Worm (Caenorhabditis elegans) whole organism, early embryonic: ENCODE measurements around the gene cyp-44A1.

Experiments
- B0310.2 ChIP-seq: sonication (generic microtip); optimal IDR thresholded peaks from 2 replicates; lab custom pipeline; 2016; ENCODE audit warnings: mild to moderate bottlenecking, missing genetic modification characterization, missing compliant biosample characterization
- F13C5.2 ChIP-seq: sonication (generic microtip); optimal IDR thresholded peaks from 2 replicates; lab custom pipeline; 2017; ENCODE audit warnings: mild to moderate bottlenecking, missing genetic modification characterization, inconsistent platforms, missing compliant biosample characterization
- aly-1 ChIP-seq: sonication (generic microtip); optimal IDR thresholded peaks from 2 replicates; lab custom pipeline; 2016; ENCODE audit warnings: missing genetic modification characterization, missing compliant biosample characterization
- ama-1 ChIP-seq: fragments of 150-350 bp; optimal IDR thresholded peaks from 2 replicates; lab custom pipeline; 2014
- ceh-13 ChIP-seq: fragments of 200-800 bp; sonication (Bioruptor generic); optimal IDR thresholded peaks from 2 replicates; lab custom pipeline; 2018; ENCODE audit warnings: mild to moderate bottlenecking, missing genetic modification characterization, missing compliant biosample characterization
- ceh-36 ChIP-seq: sonication (generic microtip); optimal IDR thresholded peaks from 2 replicates; lab custom pipeline; 2016; ENCODE audit warnings: missing genetic modification characterization, inconsistent platforms, missing compliant biosample characterization
- ets-7 ChIP-seq: sonication (generic microtip); optimal IDR thresholded peaks from 2 replicates; lab custom pipeline; 2016; ENCODE audit warnings: missing genotype, missing genetic modification characterization, missing compliant biosample characterization
- flt-1 ChIP-seq: fragments of 200-800 bp; sonication (Bioruptor generic); IDR thresholded peaks from 2 replicates; pipeline ENCODE4 v1.3.6; 2022; ENCODE audit warnings: missing genetic modification characterization, missing compliant biosample characterization
- hmbx-1 ChIP-seq: sonication (generic microtip); optimal IDR thresholded peaks from 2 replicates; lab custom pipeline; 2016; ENCODE audit warnings: mild to moderate bottlenecking, missing genetic modification characterization, missing compliant biosample characterization
- hmg-4 ChIP-seq: fragments of 200-800 bp; sonication (Bioruptor generic); optimal IDR thresholded peaks from 2 replicates; lab custom pipeline; 2018; ENCODE audit warnings: mild to moderate bottlenecking, missing genetic modification characterization, missing compliant biosample characterization
- hnd-1 ChIP-seq: sonication (generic microtip); optimal IDR thresholded peaks from 2 replicates; lab custom pipeline; 2016; ENCODE audit warnings: missing genetic modification characterization, missing compliant biosample characterization
- pes-1 ChIP-seq: fragments of 200-800 bp; sonication (Bioruptor generic); IDR thresholded peaks from 2 replicates; pipeline ENCODE4 v1.3.6; 2022; ENCODE audit warnings: missing genetic modification reagents, missing genetic modification characterization, missing compliant biosample characterization
- scrt-1 ChIP-seq: fragments of 200-800 bp; sonication (Bioruptor generic); IDR thresholded peaks from 2 replicates; pipeline ENCODE4 v1.3.6; 2022; ENCODE audit warnings: missing genetic modification characterization, missing compliant biosample characterization
- sea-1 ChIP-seq: fragments of 200-800 bp; sonication (Bioruptor generic); conservative IDR thresholded peaks from 2 replicates; pipeline ENCODE4 v1.3.6; 2022; ENCODE audit warnings: missing genetic modification characterization, missing compliant biosample characterization
- tbx-11 ChIP-seq: fragments of 200-800 bp; sonication (Bioruptor generic); IDR thresholded peaks from 2 replicates; pipeline ENCODE4 v1.3.6; 2022; ENCODE audit warnings: missing genetic modification characterization, missing compliant biosample characterization
- tbx-37 ChIP-seq: fragments of 200-800 bp; sonication (Bioruptor generic); conservative IDR thresholded peaks from 2 replicates; pipeline ENCODE4 v1.3.6; 2022; ENCODE audit warnings: missing genetic modification reagents, missing genetic modification characterization, missing compliant biosample characterization
- tra-4 ChIP-seq: sonication (generic microtip); optimal IDR thresholded peaks from 2 replicates; lab custom pipeline; 2017; ENCODE audit warnings: missing genetic modification characterization, missing compliant biosample characterization

The cyp-44A1 gene

DNA sequence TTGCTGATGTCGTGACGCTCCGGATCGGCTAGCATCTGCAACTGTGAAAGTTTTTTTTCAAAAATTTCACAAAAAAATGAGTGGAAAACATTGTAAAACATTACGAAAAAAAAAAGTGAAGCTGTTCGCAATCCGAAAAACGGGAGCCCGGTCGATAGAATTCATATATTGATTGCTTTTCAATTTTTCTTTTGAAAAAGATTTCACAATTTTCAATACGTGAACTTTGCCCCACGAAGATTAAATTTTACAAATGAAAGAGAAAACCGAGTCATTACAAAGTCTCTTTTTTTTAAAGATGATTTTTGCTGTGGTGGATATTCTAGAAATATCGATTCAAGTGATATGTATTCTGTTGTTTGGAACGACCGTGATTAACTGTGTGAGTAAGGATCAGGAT is 9.4 kb upstream of the cyp-44A1 start, which contains the start of gene F12A10.6:
Gene F12A10.6, minus strand, starts transcription at position 101 of the 400 bp plus-strand sequence.
- TF ChIP-seq hmbx-1, result no peak
- no peak for TF ChIP-seq pes-1 (GFP tag; lab: Robert Waterston, UW)
- no peak for TF ChIP-seq sea-1 (GFP tag; lab: Robert Waterston, UW)
- no peak for TF ChIP-seq ceh-36 (tag; lab: Kevin White, UChicago)
- no peak for TF ChIP-seq ama-1 (lab: Kevin White, UChicago)
- TF ChIP-seq aly-1 (tag; lab: Kevin White, UChicago), result no peak
- TF ChIP-seq hmg-4 (GFP tag; lab: Kevin White, UChicago), result no peak
- no peak for TF ChIP-seq tbx-37 (GFP tag; lab: Robert Waterston, UW)
- TF ChIP-seq scrt-1, result no peak
- TF ChIP-seq flt-1, result no peak
- TF ChIP-seq tbx-11 (GFP tag; lab: Robert Waterston, UW), result no peak
- TF ChIP-seq ets-7, result no peak
- no peak for TF ChIP-seq hnd-1 (tag; lab: Kevin White, UChicago)
- TF ChIP-seq F13C5.2 (tag; lab: Kevin White, UChicago), result no peak
- no peak for TF ChIP-seq B0310.2 (tag; lab: Kevin White, UChicago)
- TF ChIP-seq ceh-13 (GFP tag; lab: Kevin White, UChicago), result no peak
- no peak for TF ChIP-seq tra-4 (tag; lab: Kevin White, UChicago)

DNA sequence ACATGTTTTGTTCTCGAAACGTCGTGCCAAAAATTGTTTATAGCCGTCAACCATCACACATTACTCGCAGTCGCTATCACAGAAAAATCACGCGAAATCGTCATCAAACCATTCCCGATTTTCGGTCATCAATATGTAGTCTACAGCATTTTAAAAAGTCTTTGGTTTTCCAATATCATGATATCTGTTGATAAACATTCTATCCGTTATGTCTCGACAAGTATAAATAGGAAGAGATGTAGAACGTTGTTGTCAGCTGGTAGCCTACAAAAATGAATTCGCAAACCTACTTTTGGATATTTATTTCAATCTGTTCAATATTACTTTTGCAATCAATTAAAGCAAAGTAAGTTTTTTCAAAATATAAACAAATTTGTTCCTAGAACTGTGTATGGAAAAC is 7.5 kb upstream of the cyp-44A1 start, which contains the start of gene F12A10.1:
Gene F12A10.1, plus strand, starts transcription at position 166 of the 400 bp plus-strand sequence.
- TF ChIP-seq pes-1 (GFP tag; lab: Robert Waterston, UW) (no peak), ama-1 (lab: Kevin White, UChicago) (no peak), aly-1 (tag; lab: Kevin White, UChicago) (no peak), ceh-36 (tag; lab: Kevin White, UChicago) (no peak), hnd-1 (tag; lab: Kevin White, UChicago) (no peak), F13C5.2 (tag; lab: Kevin White, UChicago) (no peak), ceh-13 (GFP tag; lab: Kevin White, UChicago) (no peak), tbx-37 (GFP tag; lab: Robert Waterston, UW) (no peak), hmg-4 (GFP tag; lab: Kevin White, UChicago) (no peak), flt-1 (no peak), scrt-1 (no peak), tra-4 (tag; lab: Kevin White, UChicago) (no peak), sea-1 (GFP tag; lab: Robert Waterston, UW) (no peak), hmbx-1 (no peak), ets-7 (no peak), B0310.2 (tag; lab: Kevin White, UChicago) (no peak), tbx-11 (GFP tag; lab: Robert Waterston, UW) (no peak)

DNA sequence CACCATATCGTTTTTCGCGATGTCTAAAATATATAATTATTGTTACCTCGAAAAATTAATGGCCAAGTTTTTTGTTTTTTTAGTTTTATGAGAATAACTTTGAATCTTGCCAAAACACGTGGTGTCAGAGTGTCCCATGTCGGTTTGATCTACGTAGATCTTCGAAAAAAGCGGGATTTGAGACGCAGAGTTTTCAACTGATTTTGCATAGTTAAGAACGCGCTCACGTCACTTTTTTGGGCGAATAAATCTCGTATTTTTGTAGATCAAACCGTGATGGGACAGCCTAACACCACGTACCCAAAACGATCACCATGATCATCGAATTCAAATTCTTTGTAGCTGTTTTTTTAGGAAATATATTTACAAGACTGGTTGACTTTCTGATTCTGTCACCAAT is 6.3 kb upstream of the cyp-44A1 start:
- TF ChIP-seq aly-1 (tag; lab: Kevin White, UChicago) (no peak), hmg-4 (GFP tag; lab: Kevin White, UChicago) (no peak), sea-1 (GFP tag; lab: Robert Waterston, UW) (no peak), ceh-13 (GFP tag; lab: Kevin White, UChicago) (no peak), hmbx-1 (no peak), ceh-36 (tag; lab: Kevin White, UChicago) (no peak), hnd-1 (tag; lab: Kevin White, UChicago) (no peak), ets-7 (no peak), F13C5.2 (tag; lab: Kevin White, UChicago) (no peak), B0310.2 (tag; lab: Kevin White, UChicago) (no peak), tbx-37 (GFP tag; lab: Robert Waterston, UW) (no peak), pes-1 (GFP tag; lab: Robert Waterston, UW) (no peak), ama-1 (lab: Kevin White, UChicago) (no peak), flt-1 (no peak), scrt-1 (no peak), tbx-11 (GFP tag; lab: Robert Waterston, UW) (no peak), tra-4 (tag; lab: Kevin White, UChicago) (no peak)

DNA sequence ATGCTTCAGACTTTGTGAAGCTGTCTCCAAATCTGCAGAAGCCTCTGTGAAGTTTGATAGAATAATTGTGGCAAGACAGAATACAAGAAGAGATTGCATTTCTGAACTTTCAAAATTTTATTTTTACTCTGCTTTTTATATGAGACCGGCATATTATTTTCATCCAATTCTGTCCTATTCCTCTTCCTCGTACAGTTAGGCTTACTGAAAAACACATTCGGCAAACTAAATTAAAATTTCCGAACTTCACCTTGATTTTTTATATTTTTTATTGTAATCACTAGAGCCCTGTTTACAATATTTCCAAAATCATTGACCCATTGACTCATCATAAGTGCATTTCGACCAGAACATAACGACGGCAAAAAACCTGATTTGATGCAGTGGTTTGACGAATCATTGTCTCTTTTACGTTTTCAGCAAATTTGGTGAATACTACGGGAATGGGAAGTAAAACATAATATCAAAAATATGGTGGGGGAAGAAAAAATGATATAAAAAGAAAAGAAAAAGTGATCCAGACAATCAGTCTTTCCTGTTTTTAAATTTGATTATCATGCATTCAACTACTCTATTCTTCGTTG is 5.6 kb upstream of the cyp-44A1 start, which contains the start of the genes suex-1 and F12A10.9:
Gene suex-1, minus strand, starts transcription at position 101 of the 584 bp plus-strand sequence.
Gene F12A10.9, plus strand, starts transcription at position 534 of the 584 bp plus-strand sequence.
- TF ChIP-seq hmg-4 (GFP tag; lab: Kevin White, UChicago), result no peak
- no peak for TF ChIP-seq hnd-1 (tag; lab: Kevin White, UChicago)
- TF ChIP-seq sea-1 (GFP tag; lab: Robert Waterston, UW), result no peak
- no peak for TF ChIP-seq ceh-13 (GFP tag; lab: Kevin White, UChicago)
- no peak for TF ChIP-seq ceh-36 (tag; lab: Kevin White, UChicago)
- TF ChIP-seq B0310.2 (tag; lab: Kevin White, UChicago), result no peak
- no peak for TF ChIP-seq tbx-11 (GFP tag; lab: Robert Waterston, UW)
- TF ChIP-seq pes-1 (GFP tag; lab: Robert Waterston, UW), result no peak
- TF ChIP-seq hmbx-1, result no peak

DNA sequence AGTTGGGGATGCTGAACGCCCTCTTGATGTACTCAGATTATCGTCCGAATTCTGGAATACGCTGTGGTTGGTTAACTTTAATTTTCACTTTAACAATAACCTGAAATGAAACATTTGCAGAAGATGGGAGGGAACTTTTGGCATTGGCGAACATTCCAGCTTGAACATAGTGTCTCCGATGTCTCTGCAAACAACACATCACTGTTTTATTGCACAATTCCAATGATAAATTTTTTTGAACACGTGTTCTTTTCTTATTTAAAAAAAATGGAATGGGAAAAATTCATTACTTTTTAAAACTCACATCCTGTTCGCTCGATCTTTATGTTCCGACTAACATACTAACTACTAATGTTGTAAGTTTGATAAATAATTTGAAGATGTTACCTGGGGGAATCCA is 3.4 kb upstream of the cyp-44A1 start, which contains the start of gene fzy-1:
Gene fzy-1, plus strand, starts transcription at position 301 of the 400 bp plus-strand sequence.
- TF ChIP-seq B0310.2 (tag; lab: Kevin White, UChicago) (no peak), hmg-4 (GFP tag; lab: Kevin White, UChicago) (no peak), ceh-36 (tag; lab: Kevin White, UChicago) (no peak), F13C5.2 (tag; lab: Kevin White, UChicago) (no peak), sea-1 (GFP tag; lab: Robert Waterston, UW) (no peak), aly-1 (tag; lab: Kevin White, UChicago) (no peak), hnd-1 (tag; lab: Kevin White, UChicago) (no peak), tbx-37 (GFP tag; lab: Robert Waterston, UW) (no peak), hmbx-1 (no peak), tra-4 (tag; lab: Kevin White, UChicago) (no peak), ama-1 (lab: Kevin White, UChicago) (no peak), ceh-13 (GFP tag; lab: Kevin White, UChicago) (no peak), tbx-11 (GFP tag; lab: Robert Waterston, UW) (no peak), scrt-1 (no peak), ets-7 (no peak), flt-1 (no peak)

DNA sequence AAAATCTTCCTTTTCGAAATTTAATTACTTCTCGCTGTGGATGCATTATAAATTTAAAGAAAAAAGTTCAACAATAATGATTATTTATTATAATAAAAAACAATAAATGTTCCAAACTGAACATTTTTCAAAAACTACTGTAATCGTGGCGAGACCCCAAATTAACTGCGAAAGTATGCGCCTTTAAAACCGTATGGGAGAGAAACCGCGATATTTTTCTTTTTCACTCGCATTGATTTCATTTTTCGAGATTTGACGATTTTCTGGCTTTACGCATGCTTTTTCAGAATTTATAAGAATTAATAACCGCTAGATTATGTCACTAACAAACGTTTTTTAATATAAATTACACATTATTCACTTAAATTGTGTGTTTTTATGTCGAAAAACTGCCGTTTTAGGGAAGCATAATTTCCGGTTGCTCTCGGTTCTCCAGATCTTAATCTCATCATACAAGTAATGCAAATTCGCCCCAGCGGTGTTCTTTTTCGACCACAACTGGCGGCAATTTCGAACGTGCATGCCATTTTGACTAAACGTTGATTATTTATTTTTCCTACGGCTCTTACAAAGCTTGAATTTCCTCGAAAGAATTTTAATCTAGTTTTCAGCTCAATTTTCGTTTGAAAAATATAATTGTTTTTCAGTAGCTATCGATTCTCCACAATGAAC is 2.7 kb upstream of the cyp-44A1 start, which contains the start of gene F12A10.8:
Gene F12A10.8, minus strand, starts transcription at position 79 of the 672 bp plus-strand sequence.
- TF ChIP-seq sea-1 (GFP tag; lab: Robert Waterston, UW) (no peak), tbx-37 (GFP tag; lab: Robert Waterston, UW) (no peak), ets-7 (no peak), ceh-13 (GFP tag; lab: Kevin White, UChicago) (no peak), ama-1 (lab: Kevin White, UChicago) (no peak), ceh-36 (tag; lab: Kevin White, UChicago) (no peak)
